Worm (Caenorhabditis elegans) whole organism, early embryonic: ENCODE data around the gene ubl-1.

ENCODE experiments used
- B0310.2 ChIP-seq: sonication (generic microtip); optimal IDR thresholded peaks from 2 replicates; lab custom pipeline; 2016; ENCODE audit warnings: mild to moderate bottlenecking, missing genetic modification characterization, missing compliant biosample characterization
- aly-1 ChIP-seq: sonication (generic microtip); optimal IDR thresholded peaks from 2 replicates; lab custom pipeline; 2016; ENCODE audit warnings: missing genetic modification characterization, missing compliant biosample characterization
- ama-1 ChIP-seq: fragments of 150-350 bp; optimal IDR thresholded peaks from 2 replicates; lab custom pipeline; 2014
- ceh-13 ChIP-seq: fragments of 200-800 bp; sonication (Bioruptor generic); optimal IDR thresholded peaks from 2 replicates; lab custom pipeline; 2018; ENCODE audit warnings: mild to moderate bottlenecking, missing genetic modification characterization, missing compliant biosample characterization
- ets-7 ChIP-seq: sonication (generic microtip); optimal IDR thresholded peaks from 2 replicates; lab custom pipeline; 2016; ENCODE audit warnings: missing genotype, missing genetic modification characterization, missing compliant biosample characterization
- flt-1 ChIP-seq: fragments of 200-800 bp; sonication (Bioruptor generic); IDR thresholded peaks from 2 replicates; pipeline ENCODE4 v1.3.6; 2022; ENCODE audit warnings: missing genetic modification characterization, missing compliant biosample characterization
- hmg-4 ChIP-seq: fragments of 200-800 bp; sonication (Bioruptor generic); optimal IDR thresholded peaks from 2 replicates; lab custom pipeline; 2018; ENCODE audit warnings: mild to moderate bottlenecking, missing genetic modification characterization, missing compliant biosample characterization
- hnd-1 ChIP-seq: sonication (generic microtip); optimal IDR thresholded peaks from 2 replicates; lab custom pipeline; 2016; ENCODE audit warnings: missing genetic modification characterization, missing compliant biosample characterization
- pes-1 ChIP-seq: fragments of 200-800 bp; sonication (Bioruptor generic); IDR thresholded peaks from 2 replicates; pipeline ENCODE4 v1.3.6; 2022; ENCODE audit warnings: missing genetic modification reagents, missing genetic modification characterization, missing compliant biosample characterization
- scrt-1 ChIP-seq: fragments of 200-800 bp; sonication (Bioruptor generic); IDR thresholded peaks from 2 replicates; pipeline ENCODE4 v1.3.6; 2022; ENCODE audit warnings: missing genetic modification characterization, missing compliant biosample characterization

DNA sequence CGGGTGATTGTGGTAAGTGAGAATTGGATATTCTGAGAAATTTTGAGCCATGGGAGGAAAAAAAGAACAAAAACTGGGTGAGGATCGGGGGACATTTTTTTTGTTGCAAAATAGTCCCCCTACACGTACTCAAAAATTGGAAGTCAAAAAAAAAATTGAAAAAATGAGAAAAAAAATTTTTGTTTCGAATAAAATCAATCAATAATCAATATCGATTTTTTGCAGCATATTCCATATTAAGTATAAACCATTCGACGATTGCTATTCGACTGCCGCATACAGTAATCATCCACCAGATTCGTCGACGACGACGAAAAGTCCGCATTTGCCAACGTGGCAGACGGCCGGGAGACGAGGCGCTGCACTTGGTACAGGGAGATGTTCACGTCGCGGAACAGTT, 44.5 kb downstream of the ubl-1 start:
- TF ChIP-seq hmg-4 (GFP tag; lab: Kevin White, UChicago) (no peak), ama-1 (no peak), ceh-13 (GFP tag; lab: Kevin White, UChicago) (no peak), flt-1 (GFP tag; lab: Robert Waterston, UW) (no peak), pes-1 (GFP tag; lab: Robert Waterston, UW) (no peak), B0310.2 (no peak), hnd-1 (no peak), ets-7 (tag; lab: Kevin White, UChicago) (no peak), aly-1 (tag; lab: Kevin White, UChicago) (no peak), scrt-1 (GFP tag; lab: Robert Waterston, UW) (no peak)
